Worm (Caenorhabditis elegans) whole organism, L3 larva: ENCODE results near the gene acl-13.

ENCODE experiments used
- ZK546.5 ChIP-seq: sonication (generic microtip); optimal IDR thresholded peaks from 2 replicates; lab custom pipeline; 2017; ENCODE audit warnings: missing biosample characterization, missing genetic modification characterization
- aly-2 ChIP-seq: fragments of 150-350 bp; optimal IDR thresholded peaks from 2 replicates; lab custom pipeline; 2014; ENCODE audit warnings: missing biosample characterization, missing genetic modification characterization
- ceh-28 ChIP-seq: fragments of 150-350 bp; optimal IDR thresholded peaks from 2 replicates; lab custom pipeline; 2014; ENCODE audit warnings: missing biosample characterization, missing genetic modification reagents, missing genetic modification characterization
- ceh-82 ChIP-seq: fragments of 150-350 bp; optimal IDR thresholded peaks from 2 replicates; lab custom pipeline; 2014; ENCODE audit warnings: missing biosample characterization, missing genetic modification characterization
- ceh-9 ChIP-seq: sonication (generic microtip); optimal IDR thresholded peaks from 2 replicates; lab custom pipeline; 2018; ENCODE audit warnings: missing biosample characterization, missing genetic modification characterization
- egl-27 ChIP-seq: sonication (generic microtip); optimal IDR thresholded peaks from 4 replicates; lab custom pipeline; 2017; ENCODE audit warnings: missing biosample characterization, missing genetic modification reagents, missing genetic modification characterization
- egl-5 ChIP-seq: fragments of 150-350 bp; optimal IDR thresholded peaks from 2 replicates; lab custom pipeline; 2017; ENCODE audit warnings: missing biosample characterization, missing genetic modification reagents, missing genetic modification characterization, inconsistent platforms
- elt-1 ChIP-seq: fragments of 150-350 bp; optimal IDR thresholded peaks from 2 replicates; lab custom pipeline; 2014; ENCODE audit warnings: missing biosample characterization, missing genetic modification characterization
- elt-2 ChIP-seq: sonication (generic microtip); optimal IDR thresholded peaks from 2 replicates; lab custom pipeline; 2016; ENCODE audit warnings: missing genetic modification reagents, mild to moderate bottlenecking, missing genetic modification characterization, missing compliant biosample characterization
- elt-3 ChIP-seq, 3 experiments: fragments of 150-350 bp in 1 of 3; sonication (generic microtip) in 2 of 3; optimal IDR thresholded peaks; 2 replicates in 2 of 3; 4 replicates in 1 of 3; lab custom pipeline; 2014 to 2017; ENCODE audit warnings: missing biosample characterization in 3 of 3, missing genetic modification characterization in 3 of 3
- fkh-10 ChIP-seq: sonication (generic microtip); optimal IDR thresholded peaks from 2 replicates; lab custom pipeline; 2017; ENCODE audit warnings: missing biosample characterization, missing genetic modification reagents, missing genetic modification characterization
- fkh-2 ChIP-seq: fragments of 150-350 bp; optimal IDR thresholded peaks from 2 replicates; lab custom pipeline; 2014; ENCODE audit warnings: missing biosample characterization, missing genetic modification reagents, missing genetic modification characterization
- hmg-11 ChIP-seq: sonication (generic microtip); optimal IDR thresholded peaks from 2 replicates; lab custom pipeline; 2016; ENCODE audit warnings: missing genetic modification characterization, missing compliant biosample characterization
- jun-1 ChIP-seq: fragments of 150-350 bp; optimal IDR thresholded peaks from 2 replicates; lab custom pipeline; 2014; ENCODE audit warnings: missing biosample characterization, missing genetic modification reagents, missing genetic modification characterization
- lin-15B ChIP-seq: fragments of 150-350 bp; optimal IDR thresholded peaks from 2 replicates; lab custom pipeline; 2014; ENCODE audit warnings: missing biosample characterization, missing genetic modification characterization
- lin-39 ChIP-seq: fragments of 150-350 bp; optimal IDR thresholded peaks from 2 replicates; lab custom pipeline; 2018; ENCODE audit warnings: missing biosample characterization, missing genetic modification reagents, missing genetic modification characterization
- mdl-1 ChIP-seq: fragments of 150-350 bp; optimal IDR thresholded peaks from 2 replicates; lab custom pipeline; 2014; ENCODE audit warnings: missing biosample characterization, missing genetic modification characterization
- mml-1 ChIP-seq: fragments of 150-350 bp; sonication (generic microtip); optimal IDR thresholded peaks from 3 replicates; lab custom pipeline; 2014; ENCODE audit warnings: missing biosample characterization, missing genetic modification characterization
- nfya-1 ChIP-seq: sonication (generic microtip); optimal IDR thresholded peaks from 2 replicates; lab custom pipeline; 2017; ENCODE audit warnings: missing genetic modification characterization, mild to moderate bottlenecking, missing compliant biosample characterization, antibody characterized with exemption, moderate library complexity; ENCODE audit not compliant: insufficient read depth
- nhr-12 ChIP-seq: fragments of 150-350 bp; optimal IDR thresholded peaks from 2 replicates; lab custom pipeline; 2014; ENCODE audit warnings: missing biosample characterization, missing genetic modification characterization
- nhr-28 ChIP-seq: fragments of 150-350 bp; optimal IDR thresholded peaks from 2 replicates; lab custom pipeline; 2014; ENCODE audit warnings: missing biosample characterization, missing genetic modification characterization
- nhr-43 ChIP-seq: sonication (generic microtip); optimal IDR thresholded peaks from 2 replicates; lab custom pipeline; 2016; ENCODE audit warnings: mild to moderate bottlenecking, missing genetic modification characterization, missing compliant biosample characterization; ENCODE audit not compliant: poor library complexity, severe bottlenecking
- nhr-67 ChIP-seq: fragments of 150-350 bp; optimal IDR thresholded peaks from 2 replicates; lab custom pipeline; 2014; ENCODE audit warnings: missing biosample characterization, missing genetic modification characterization
- nhr-77 ChIP-seq: fragments of 150-350 bp; optimal IDR thresholded peaks from 2 replicates; lab custom pipeline; 2014; ENCODE audit warnings: missing biosample characterization, missing genetic modification characterization
- pha-4 ChIP-seq: fragments of 150-350 bp; optimal IDR thresholded peaks from 2 replicates; lab custom pipeline; 2014; ENCODE audit warnings: missing biosample characterization, missing genetic modification reagents, missing genetic modification characterization
- pqm-1 ChIP-seq: fragments of 150-350 bp; optimal IDR thresholded peaks from 2 replicates; lab custom pipeline; 2017; ENCODE audit warnings: missing biosample characterization, missing genetic modification characterization, inconsistent platforms
- skn-1 ChIP-seq: fragments of 150-350 bp; optimal IDR thresholded peaks from 2 replicates; lab custom pipeline; 2014; ENCODE audit warnings: missing biosample characterization, missing genetic modification characterization
- snpc-4 ChIP-seq: fragments of 150-350 bp; optimal IDR thresholded peaks from 2 replicates; lab custom pipeline; 2014; ENCODE audit warnings: missing biosample characterization, missing genetic modification characterization
- unc-39 ChIP-seq: sonication (generic microtip); optimal IDR thresholded peaks from 4 replicates; lab custom pipeline; 2017; ENCODE audit warnings: missing biosample characterization, missing genetic modification characterization
- unc-62 ChIP-seq: fragments of 150-350 bp; sonication (generic microtip); optimal IDR thresholded peaks from 4 replicates; lab custom pipeline; 2014; ENCODE audit warnings: missing biosample characterization, missing genetic modification reagents, missing genetic modification characterization
- zag-1 ChIP-seq: fragments of 150-350 bp; optimal IDR thresholded peaks from 2 replicates; lab custom pipeline; 2014; ENCODE audit warnings: missing biosample characterization, missing genetic modification characterization
- ztf-11 ChIP-seq: fragments of 150-350 bp; optimal IDR thresholded peaks from 2 replicates; lab custom pipeline; 2014; ENCODE audit warnings: missing biosample characterization, missing genetic modification characterization

acl-13 gene

DNA sequence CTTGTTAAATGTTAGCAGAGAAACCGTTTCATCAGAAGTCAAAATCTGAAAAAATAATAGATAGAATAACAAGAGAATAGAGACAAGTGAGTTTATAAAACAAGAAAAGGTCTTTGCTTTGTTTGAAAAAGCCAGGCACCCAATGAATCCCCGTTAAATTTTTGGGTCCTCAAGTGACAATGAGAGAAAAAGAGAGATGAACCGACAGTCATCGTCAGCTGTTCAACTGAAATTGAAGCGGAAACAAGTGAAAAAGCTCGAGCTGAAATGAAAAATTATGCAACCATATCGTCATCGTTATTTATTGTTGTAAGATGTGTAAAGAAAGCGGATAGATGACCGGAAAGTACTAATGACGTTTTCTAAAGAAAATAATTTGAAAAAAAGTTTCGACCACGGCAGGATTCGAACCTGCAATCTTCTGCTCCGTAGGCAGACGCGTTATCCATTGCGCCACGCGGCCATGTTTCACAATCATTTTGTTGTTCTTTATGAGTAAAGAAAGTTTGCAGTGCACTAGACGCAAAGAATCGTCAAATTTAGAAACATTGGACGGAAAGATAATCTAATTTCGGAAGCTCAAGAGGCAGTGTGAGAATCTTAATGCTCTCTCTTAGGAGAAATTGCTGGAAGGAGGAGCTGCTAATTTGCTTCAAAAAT lies 7.4 kb downstream of the acl-13 start, which contains the start of gene F08G5.3 (continued):
- TF ChIP-seq ztf-11 (tag; lab: Kevin White, UChicago) (no peak), skn-1 (tag; lab: Kevin White, UChicago) (no peak), hmg-11 (tag; lab: Kevin White, UChicago) (no peak), nfya-1 (peak; percentile 37), lin-15B (tag; lab: Kevin White, UChicago) (no peak), elt-3 (tag; optimal IDR thresholded peaks at IDR 0.05; lab: Kevin White, UChicago) (no peak), nhr-28 (tag; lab: Kevin White, UChicago) (no peak), mdl-1 (tag; lab: Kevin White, UChicago) (no peak), egl-5 (no peak), elt-2 (tag; lab: Kevin White, UChicago) (peak; percentile 49), pqm-1 (tag; lab: Kevin White, UChicago) (peak; percentile 9), snpc-4 (tag; lab: Kevin White, UChicago) (no peak), jun-1 (no peak), fkh-10 (no peak), elt-1 (tag; lab: Kevin White, UChicago) (no peak), egl-27 (tag; lab: Kevin White, UChicago) (no peak), nhr-43 (tag; lab: Kevin White, UChicago) (peak; percentile 73), ZK546.5 (tag; lab: Kevin White, UChicago) (no peak), ceh-82 (tag; lab: Kevin White, UChicago) (no peak), ceh-28 (tag; lab: Kevin White, UChicago) (no peak)

DNA sequence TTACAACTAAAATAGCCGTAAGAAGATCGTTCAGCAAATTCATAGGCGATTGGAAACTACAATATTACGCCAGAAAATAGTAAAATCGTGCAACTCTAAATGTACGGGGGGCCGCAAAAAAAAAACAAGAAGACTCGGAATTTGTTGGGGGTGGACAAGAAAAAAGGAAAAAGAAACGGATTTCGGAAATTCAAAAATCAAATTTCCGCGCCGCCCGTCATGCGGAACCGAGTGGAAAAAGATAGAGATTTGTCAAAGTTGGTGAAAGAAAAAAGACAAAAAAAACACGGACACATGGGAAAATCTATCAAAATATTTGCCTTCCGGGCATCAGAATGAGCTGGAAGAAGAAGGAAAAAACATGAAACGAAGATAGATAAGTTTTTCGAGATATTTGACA lies 9.0 kb downstream of the acl-13 start:
- TF ChIP-seq nfya-1 (peak; percentile 12), ztf-11 (tag; lab: Kevin White, UChicago) (no peak), fkh-10 (peak; percentile 5)

DNA sequence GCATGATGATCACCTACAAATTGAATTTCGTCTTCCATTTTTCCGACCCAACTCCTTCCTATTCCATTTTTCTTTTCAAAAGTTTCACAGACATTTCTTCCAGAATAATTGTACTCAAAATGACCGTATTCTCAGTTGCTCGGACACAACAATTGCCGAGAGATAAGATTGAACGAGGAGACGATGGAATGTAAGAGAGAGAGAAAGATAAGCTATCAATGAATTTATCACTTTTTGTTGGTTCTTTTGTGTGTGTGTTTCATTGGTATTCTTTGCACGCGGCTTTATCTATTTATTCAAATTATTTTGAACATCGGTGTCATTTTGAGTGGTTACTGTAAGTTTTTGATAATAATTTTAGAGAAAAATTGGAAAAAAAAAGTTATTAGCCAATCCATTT lies 10.2 kb downstream of the acl-13 start, which contains the start of gene ugt-65:
Gene ugt-65 (plus strand): TSS at position 229 of the 400 bp plus-strand sequence.
- peak; percentile 24 for TF ChIP-seq pha-4 (tag; lab: Kevin White, UChicago)
- no peak for TF ChIP-seq aly-2
- TF ChIP-seq nhr-67 (tag; lab: Kevin White, UChicago) = no peak
- no peak for TF ChIP-seq lin-39 (tag; lab: Kevin White, UChicago)
- TF ChIP-seq fkh-10 = no peak
- TF ChIP-seq unc-39 (tag; lab: Kevin White, UChicago) = no peak
- TF ChIP-seq fkh-2 (tag; lab: Kevin White, UChicago) = no peak
- TF ChIP-seq pqm-1 (tag; lab: Kevin White, UChicago) = peak; percentile 85
- TF ChIP-seq nhr-12 (tag; lab: Kevin White, UChicago) = no peak
- no peak for TF ChIP-seq skn-1 (tag; lab: Kevin White, UChicago)
- no peak for TF ChIP-seq nfya-1
- TF ChIP-seq elt-2 (tag; lab: Kevin White, UChicago) = peak; percentile 93

DNA sequence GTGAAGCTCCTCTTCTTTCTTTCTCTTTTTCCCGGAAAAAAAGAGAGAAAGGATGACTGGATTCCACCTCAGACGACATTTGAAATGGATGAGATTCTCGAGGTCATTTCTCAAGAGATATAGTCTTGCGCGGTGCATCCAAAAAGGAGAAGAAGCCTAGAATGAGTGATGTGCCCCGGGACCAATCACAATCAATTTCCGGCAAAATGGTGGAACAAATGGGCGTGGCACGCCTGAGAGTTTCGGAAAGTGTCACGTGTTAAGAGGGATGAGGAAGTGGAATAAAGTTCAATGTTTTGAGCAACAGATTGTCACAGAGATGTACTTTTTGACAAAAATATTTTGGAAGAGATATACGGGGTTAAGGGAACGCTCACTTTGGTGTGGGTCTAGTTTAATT lies 15.3 kb downstream of the acl-13 start:
- TF ChIP-seq skn-1 (tag; lab: Kevin White, UChicago) (no peak), nfya-1 (peak; percentile 55), zag-1 (tag; lab: Kevin White, UChicago) (no peak), mml-1 (tag; lab: Kevin White, UChicago) (no peak), pha-4 (tag; lab: Kevin White, UChicago) (no peak), ztf-11 (tag; lab: Kevin White, UChicago) (no peak), nhr-77 (no peak), ceh-9 (tag; lab: Kevin White, UChicago) (no peak), lin-39 (tag; lab: Kevin White, UChicago) (peak; percentile 87), unc-62 (peak; percentile 67)

DNA sequence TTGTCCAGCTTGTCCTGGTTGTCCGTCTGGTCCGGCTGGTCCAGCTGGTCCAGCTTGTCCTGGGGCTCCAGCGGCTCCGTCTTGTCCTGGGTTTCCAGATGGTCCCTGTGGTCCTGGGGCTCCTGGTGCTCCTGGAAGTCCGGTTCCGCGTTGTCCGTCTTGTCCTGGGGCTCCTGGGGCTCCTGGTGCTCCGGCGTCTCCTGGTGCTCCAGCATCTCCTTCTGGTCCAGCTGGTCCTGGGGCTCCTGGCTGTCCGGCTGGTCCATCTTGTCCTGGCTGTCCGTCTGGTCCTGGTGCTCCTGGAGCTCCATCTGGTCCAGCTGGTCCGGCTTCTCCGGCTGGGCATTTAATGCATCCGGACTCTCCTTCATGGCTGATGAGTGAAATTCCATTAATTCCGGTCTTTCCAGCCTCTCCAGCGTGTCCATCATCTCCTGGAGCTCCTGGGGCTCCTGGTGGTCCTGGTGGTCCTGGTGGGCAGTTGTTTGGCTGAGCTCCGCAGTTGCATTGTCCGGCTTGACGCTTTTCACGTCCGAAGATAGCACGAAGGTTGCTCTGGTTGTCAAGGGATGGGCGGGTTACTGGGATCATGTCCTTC lies 17.5 kb downstream of the acl-13 start:
- TF ChIP-seq lin-39 (tag; lab: Kevin White, UChicago) (no peak), pqm-1 (tag; lab: Kevin White, UChicago) (no peak), egl-5 (no peak), zag-1 (tag; lab: Kevin White, UChicago) (no peak), elt-2 (tag; lab: Kevin White, UChicago) (no peak)
